Worm (Caenorhabditis elegans): ENCODE measurements around the gene F31E3.6.

DNA sequence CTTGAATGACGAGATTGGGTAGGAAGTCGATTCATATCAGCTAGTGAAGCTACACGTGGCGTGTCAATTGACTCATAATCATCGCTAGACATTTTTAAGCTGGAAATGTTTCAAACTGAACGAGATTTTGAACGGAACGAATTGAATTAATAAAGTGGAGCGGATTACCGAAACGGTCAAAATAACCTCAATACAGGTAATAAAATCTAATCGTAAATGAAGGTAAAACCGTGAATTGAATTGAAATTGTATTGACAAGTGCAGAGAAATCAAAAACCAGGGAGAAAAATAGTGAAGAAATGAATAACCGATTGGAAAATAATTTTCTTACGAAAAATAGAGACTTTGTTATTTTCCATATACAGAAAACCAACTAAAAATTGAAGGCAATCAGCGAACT lies 47.2 kb downstream of the F31E3.6 start, which contains the start of gene cyk-1:
- TF ChIP-seq ama-1 (optimal IDR thresholded peaks at IDR 0.05) (no peak), ceh-36 (tag; optimal IDR thresholded peaks at IDR 0.05) (no peak), flt-1 (GFP tag; IDR thresholded peaks at IDR 0.05) (no peak), B0310.2 (tag; optimal IDR thresholded peaks at IDR 0.05) (no peak), F13C5.2 (tag; optimal IDR thresholded peaks at IDR 0.05) (no peak), hmbx-1 (tag; optimal IDR thresholded peaks at IDR 0.05) (no peak), hnd-1 (tag; optimal IDR thresholded peaks at IDR 0.05) (no peak), tbx-11 (GFP tag; IDR thresholded peaks at IDR 0.05) (no peak), ceh-13 (GFP tag; optimal IDR thresholded peaks at IDR 0.05) (no peak), tra-4 (tag; optimal IDR thresholded peaks at IDR 0.05) (no peak)

Data from whole organism, early embryonic.